Worm (Caenorhabditis elegans) whole organism, L4 larva: Measurements from ENCODE around the gene zmp-1.

Experiments used
- F49E8.2 ChIP-seq: sonication (generic microtip); optimal IDR thresholded peaks from 2 replicates; lab custom pipeline; 2016; ENCODE audit warnings: missing compliant biosample characterization, mild to moderate bottlenecking, missing genetic modification characterization, borderline replicate concordance
- T20F7.1 ChIP-seq: fragments of 200-800 bp; sonication (Bioruptor generic); optimal IDR thresholded peaks from 2 replicates; lab custom pipeline; 2018; ENCODE audit warnings: mild to moderate bottlenecking, missing genetic modification characterization, missing compliant biosample characterization
- Y5F2A.4 ChIP-seq: fragments of 200-800 bp; sonication (Bioruptor generic); optimal IDR thresholded peaks from 2 replicates; lab custom pipeline; 2018; ENCODE audit warnings: mild to moderate bottlenecking, missing genetic modification characterization, missing compliant biosample characterization
- daf-12 ChIP-seq: fragments of 150-350 bp; optimal IDR thresholded peaks from 2 replicates; lab custom pipeline; 2014; ENCODE audit warnings: missing biosample characterization, missing genetic modification reagents, missing genetic modification characterization
- daf-16 ChIP-seq, 3 experiments: sonication (generic microtip); optimal IDR thresholded peaks; 2 replicates each; lab custom pipeline; 2016 to 2017; ENCODE audit warnings: missing genetic modification characterization in 3 of 3, missing genetic modification reagents in 3 of 3, mild to moderate bottlenecking in 2 of 3, missing compliant biosample characterization in 2 of 3, missing biosample characterization in 1 of 3, moderate library complexity in 1 of 3
- dmd-6 ChIP-seq: fragments of 200-800 bp; sonication (Bioruptor generic); IDR thresholded peaks from 2 replicates; pipeline ENCODE4 v1.3.6; 2022; ENCODE audit warnings: missing genetic modification reagents, missing genetic modification characterization, missing compliant biosample characterization
- dve-1 ChIP-seq: sonication (generic microtip); optimal IDR thresholded peaks from 2 replicates; lab custom pipeline; 2017; ENCODE audit warnings: antibody characterized with exemption, mild to moderate bottlenecking, missing genetic modification characterization, missing compliant biosample characterization; ENCODE audit not compliant: insufficient read depth
- fos-1 ChIP-seq: fragments of 150-350 bp; optimal IDR thresholded peaks from 2 replicates; lab custom pipeline; 2014; ENCODE audit warnings: missing biosample characterization, missing genetic modification characterization
- hlh-11 ChIP-seq: fragments of 200-800 bp; sonication (Bioruptor generic); optimal IDR thresholded peaks from 2 replicates; lab custom pipeline; 2018; ENCODE audit warnings: mild to moderate bottlenecking, missing genetic modification characterization, missing compliant biosample characterization
- hlh-30 ChIP-seq: sonication (generic microtip); optimal IDR thresholded peaks from 2 replicates; lab custom pipeline; 2017; ENCODE audit warnings: antibody characterized with exemption, mild to moderate bottlenecking, missing genetic modification characterization, missing compliant biosample characterization; ENCODE audit not compliant: insufficient read depth
- jun-1 ChIP-seq: fragments of 150-350 bp; optimal IDR thresholded peaks from 2 replicates; lab custom pipeline; 2014; ENCODE audit warnings: missing biosample characterization, missing genetic modification reagents, missing genetic modification characterization
- lin-15B ChIP-seq: fragments of 150-350 bp; sonication (generic microtip); optimal IDR thresholded peaks from 3 replicates; lab custom pipeline; 2014; ENCODE audit warnings: missing biosample characterization, missing genetic modification characterization
- lin-38 ChIP-seq: fragments of 200-800 bp; sonication (Bioruptor generic); IDR thresholded peaks from 2 replicates; pipeline ENCODE4 v1.3.6; 2022; ENCODE audit warnings: missing genetic modification reagents, missing genetic modification characterization, missing compliant biosample characterization
- lin-39 ChIP-seq: fragments of 150-350 bp; optimal IDR thresholded peaks from 2 replicates; lab custom pipeline; 2014; ENCODE audit warnings: missing biosample characterization, missing genetic modification reagents, missing genetic modification characterization
- madf-5 ChIP-seq, 2 experiments: fragments of 200-800 bp; sonication (Bioruptor generic); IDR thresholded peaks; 2 replicates each; pipeline ENCODE4 v1.3.6; 2022; ENCODE audit warnings: missing compliant biosample characterization in 2 of 2, missing genetic modification characterization in 2 of 2
- madf-9 ChIP-seq: fragments of 200-800 bp; sonication (Bioruptor generic); conservative IDR thresholded peaks from 2 replicates; pipeline ENCODE4 v1.3.6; 2022; ENCODE audit warnings: missing genetic modification reagents, missing genetic modification characterization, missing compliant biosample characterization
- mxl-3 ChIP-seq: fragments of 200-800 bp; sonication (Bioruptor generic); optimal IDR thresholded peaks from 2 replicates; lab custom pipeline; 2018; ENCODE audit warnings: mild to moderate bottlenecking, missing genetic modification characterization, missing compliant biosample characterization
- nhr-10 ChIP-seq: fragments of 150-350 bp; optimal IDR thresholded peaks from 2 replicates; lab custom pipeline; 2014; ENCODE audit warnings: missing biosample characterization, missing genetic modification characterization
- nhr-11 ChIP-seq: fragments of 150-350 bp; optimal IDR thresholded peaks from 2 replicates; lab custom pipeline; 2014; ENCODE audit warnings: missing biosample characterization, missing genetic modification characterization
- nhr-237 ChIP-seq: sonication (generic microtip); optimal IDR thresholded peaks from 2 replicates; lab custom pipeline; 2017; ENCODE audit warnings: missing biosample characterization, missing genetic modification characterization
- nhr-28 ChIP-seq: fragments of 150-350 bp; optimal IDR thresholded peaks from 2 replicates; lab custom pipeline; 2014; ENCODE audit warnings: missing biosample characterization, missing genetic modification characterization
- nhr-42 ChIP-seq: fragments of 200-800 bp; sonication (Bioruptor generic); IDR thresholded peaks from 2 replicates; pipeline ENCODE4 v1.3.6; 2022; ENCODE audit warnings: missing genetic modification characterization, missing compliant biosample characterization
- nhr-76 ChIP-seq: fragments of 150-350 bp; optimal IDR thresholded peaks from 2 replicates; lab custom pipeline; 2014; ENCODE audit warnings: missing biosample characterization, missing genetic modification characterization
- nhr-77 ChIP-seq: fragments of 150-350 bp; optimal IDR thresholded peaks from 2 replicates; lab custom pipeline; 2014; ENCODE audit warnings: missing biosample characterization, missing genetic modification characterization
- pqm-1 ChIP-seq: sonication (generic microtip); optimal IDR thresholded peaks from 2 replicates; lab custom pipeline; 2017; ENCODE audit warnings: missing biosample characterization, missing genetic modification characterization
- sdz-12 ChIP-seq: fragments of 200-800 bp; sonication (Bioruptor generic); optimal IDR thresholded peaks from 2 replicates; lab custom pipeline; 2018; ENCODE audit warnings: mild to moderate bottlenecking, missing genetic modification characterization, missing compliant biosample characterization
- snpc-4 ChIP-seq: fragments of 150-350 bp; optimal IDR thresholded peaks from 2 replicates; lab custom pipeline; 2014; ENCODE audit warnings: missing biosample characterization, missing genetic modification characterization
- tag-97 ChIP-seq: fragments of 200-800 bp; sonication (Bioruptor generic); IDR thresholded peaks from 2 replicates; pipeline ENCODE4 v1.3.6; 2022; ENCODE audit warnings: missing genetic modification characterization, missing compliant biosample characterization
- tra-1 ChIP-seq: fragments of 200-800 bp; sonication (Bioruptor generic); IDR thresholded peaks from 2 replicates; pipeline ENCODE4 v1.3.6; 2022; ENCODE audit warnings: missing genetic modification reagents, missing genetic modification characterization, missing compliant biosample characterization
- unc-130 ChIP-seq: sonication (generic microtip); optimal IDR thresholded peaks from 2 replicates; lab custom pipeline; 2016; ENCODE audit warnings: missing genetic modification reagents, missing genetic modification characterization, missing compliant biosample characterization
- unc-39 ChIP-seq: sonication (generic microtip); optimal IDR thresholded peaks from 2 replicates; lab custom pipeline; 2017; ENCODE audit warnings: missing biosample characterization, missing genetic modification characterization
- unc-62 ChIP-seq, 3 experiments: fragments of 150-350 bp in 1 of 3; sonication (generic microtip); optimal IDR thresholded peaks in 2 of 3; peaks in 1 of 3; 1 replicate in 1 of 3; 2 replicates in 2 of 3; lab custom pipeline; 2014 to 2017; ENCODE audit warnings: missing biosample characterization in 3 of 3, missing genetic modification characterization in 3 of 3, missing genetic modification reagents in 3 of 3, missing genotype in 1 of 3
- zag-1 ChIP-seq: fragments of 150-350 bp; optimal IDR thresholded peaks from 2 replicates; lab custom pipeline; 2014; ENCODE audit warnings: missing biosample characterization, missing genetic modification characterization
- zip-11 ChIP-seq: fragments of 200-800 bp; sonication (Bioruptor generic); IDR thresholded peaks from 2 replicates; pipeline ENCODE4 v1.3.6; 2022; ENCODE audit warnings: missing genetic modification characterization, missing compliant biosample characterization

The zmp-1 gene

DNA sequence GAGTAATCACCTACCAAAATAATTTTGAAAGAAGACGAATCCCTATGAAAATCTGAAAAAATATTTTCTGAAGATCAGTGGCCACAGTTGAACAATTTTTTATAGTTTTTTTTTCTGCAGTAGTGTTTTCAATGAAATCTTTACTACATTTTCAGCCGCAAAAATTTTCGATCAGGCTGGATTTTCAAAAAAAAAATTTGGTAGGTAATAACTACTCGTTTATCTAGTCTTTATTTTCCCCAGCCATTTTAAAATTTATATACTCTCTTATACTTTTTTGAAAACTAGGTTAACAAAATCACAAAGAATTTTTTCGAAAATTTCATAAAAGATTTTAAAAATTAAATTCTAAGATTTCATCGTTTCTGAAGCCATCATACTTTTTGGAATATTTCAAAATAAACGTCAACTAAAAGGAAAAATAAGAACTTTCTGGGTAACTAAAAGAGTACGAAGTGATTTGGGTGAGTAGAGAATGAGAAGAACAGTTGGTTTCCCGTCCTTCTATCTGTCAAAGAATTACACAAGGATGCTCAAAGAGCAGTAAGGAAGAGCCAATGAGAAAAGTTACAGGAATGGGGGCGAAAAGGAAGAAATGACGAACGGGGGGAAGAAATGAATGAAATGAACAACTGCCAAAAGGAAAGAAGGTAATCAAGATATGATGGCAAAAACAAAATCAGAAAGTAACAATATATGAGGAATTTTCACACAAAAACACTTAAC, 42.4 kb upstream of the zmp-1 start, which contains the start of gene mlp-1 (continued):
- TF ChIP-seq nhr-10 (tag; lab: Kevin White, UChicago) = no peak

DNA sequence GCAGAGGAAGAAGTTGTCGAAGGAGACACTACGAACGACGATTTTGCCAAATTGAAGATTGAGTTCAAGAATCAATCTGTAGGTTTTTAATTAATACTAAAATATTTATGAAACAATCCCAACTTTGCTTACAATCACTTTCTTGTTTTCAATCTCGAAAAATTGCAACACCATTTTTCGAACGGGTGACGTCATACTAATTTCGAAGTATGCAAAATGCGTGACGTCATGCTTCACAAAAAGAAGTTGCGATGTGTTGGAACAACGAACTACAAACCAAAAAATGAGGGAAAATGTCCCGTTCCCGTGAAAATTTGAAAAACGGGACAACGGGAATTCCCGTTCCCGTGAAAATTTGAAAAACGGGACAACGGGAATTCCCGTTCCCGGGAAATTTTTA, 34.9 kb upstream of the zmp-1 start:
- TF ChIP-seq Y5F2A.4 (GFP tag; lab: Kevin White, UChicago) (no peak), nhr-11 (tag; lab: Kevin White, UChicago) (no peak), zip-11 (GFP tag; lab: Robert Waterston, UW) (no peak)

DNA sequence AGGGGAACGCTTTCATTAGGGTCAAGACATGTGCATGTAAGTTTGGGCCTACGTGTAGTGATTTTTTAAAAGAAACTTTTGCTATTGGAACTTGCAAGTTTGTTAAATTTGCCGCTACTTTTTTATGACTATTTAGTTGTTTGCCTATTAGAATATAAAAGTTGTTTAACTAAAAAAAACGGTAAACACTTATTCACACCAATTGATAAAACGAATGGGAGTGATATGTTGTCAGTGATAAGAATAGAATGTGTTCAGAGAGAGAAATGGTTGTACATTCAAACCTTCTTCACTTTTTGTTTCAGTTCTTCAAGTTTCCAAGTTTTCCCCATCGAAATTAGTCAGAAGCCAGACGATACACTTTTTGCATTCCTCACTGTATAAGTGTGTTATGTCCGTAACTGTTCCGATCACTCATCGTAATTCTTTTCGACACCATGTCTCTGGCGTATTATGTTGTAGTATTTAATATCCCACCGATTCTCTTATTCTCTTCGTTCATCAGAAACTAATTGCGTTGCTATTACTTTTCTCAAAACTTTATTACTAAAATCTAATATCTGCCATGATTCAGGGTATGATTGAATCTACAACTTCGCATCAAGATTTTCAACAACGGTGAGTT, 33.2 kb upstream of the zmp-1 start, which contains the start of gene dct-6:
dct-6 (plus strand) TSS at position 575 of the 625 bp plus-strand sequence.
- peak; percentile 16 for TF ChIP-seq hlh-11 (tag; lab: Kevin White, UChicago)
- peak in 1 of 2 experiments; percentile 51 for TF ChIP-seq unc-62 (GFP tag; optimal IDR thresholded peaks at IDR 0.05 in 1 of 2; lab: Kevin White, UChicago)
- no peak for TF ChIP-seq unc-62 (tag; optimal IDR thresholded peaks at IDR 0.05; lab: Kevin White, UChicago)
- no peak for TF ChIP-seq nhr-42
- TF ChIP-seq nhr-237 = no peak
- no peak for TF ChIP-seq tag-97
- peak; percentile 79 for TF ChIP-seq pqm-1 (tag; lab: Kevin White, UChicago)
- TF ChIP-seq T20F7.1 (GFP tag; lab: Kevin White, UChicago) = no peak
- TF ChIP-seq nhr-76 (tag; lab: Kevin White, UChicago) = no peak
- TF ChIP-seq jun-1 (tag; lab: Kevin White, UChicago) = no peak
- TF ChIP-seq zag-1 (tag; lab: Kevin White, UChicago) = no peak
- no peak for TF ChIP-seq lin-38 (GFP tag; lab: Robert Waterston, UW)
- peak; percentile 4 for TF ChIP-seq dve-1 (tag; lab: Kevin White, UChicago)
- no peak for TF ChIP-seq madf-5 (GFP tag; IDR thresholded peaks at IDR 0.05; lab: Robert Waterston, UW)
- TF ChIP-seq dmd-6 (GFP tag; lab: Robert Waterston, UW) = peak; percentile 23; the same call in 1 of the 2 replicates
- TF ChIP-seq unc-130 = no peak
- TF ChIP-seq F49E8.2 (tag; lab: Kevin White, UChicago) = no peak
- TF ChIP-seq lin-39 (tag; lab: Kevin White, UChicago) = no peak
- peak; percentile 61 for TF ChIP-seq nhr-28 (tag; lab: Kevin White, UChicago)
- no peak for TF ChIP-seq daf-16 (GFP tag; optimal IDR thresholded peaks at IDR 0.05; lab: Kevin White, UChicago)
- TF ChIP-seq daf-16 (tag; optimal IDR thresholded peaks at IDR 0.05; lab: Kevin White, UChicago) = peak; percentile 96
- no peak for TF ChIP-seq unc-39 (tag; lab: Kevin White, UChicago)

DNA sequence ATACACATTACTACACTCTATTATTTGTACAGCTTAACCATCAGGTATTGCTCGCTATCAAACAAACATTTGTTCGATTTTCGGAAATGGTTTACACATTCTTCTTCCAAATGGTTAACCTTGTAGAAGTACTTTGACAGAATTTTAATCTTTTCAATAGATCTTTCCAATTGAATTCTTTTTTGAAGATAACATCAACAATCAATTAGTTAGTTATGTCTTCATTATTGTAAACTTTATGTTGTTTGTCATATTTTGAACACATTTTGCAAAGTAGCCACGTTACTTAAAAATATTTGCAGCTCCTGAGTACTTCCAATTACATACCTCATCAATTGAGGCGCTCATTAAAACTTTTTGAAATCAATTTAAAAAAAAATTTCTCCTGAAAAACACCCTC, 32.6 kb upstream of the zmp-1 start:
- TF ChIP-seq unc-62 (GFP tag; optimal IDR thresholded peaks at IDR 0.05 in 1 of 2; lab: Kevin White, UChicago) = peak in 1 of 2 experiments; percentile 10
- no peak for TF ChIP-seq unc-62 (tag; optimal IDR thresholded peaks at IDR 0.05; lab: Kevin White, UChicago)
- TF ChIP-seq madf-9 (GFP tag; lab: Robert Waterston, UW) = no peak
- no peak for TF ChIP-seq daf-12 (tag; lab: Kevin White, UChicago)
- TF ChIP-seq nhr-77 (tag; lab: Kevin White, UChicago) = no peak

DNA sequence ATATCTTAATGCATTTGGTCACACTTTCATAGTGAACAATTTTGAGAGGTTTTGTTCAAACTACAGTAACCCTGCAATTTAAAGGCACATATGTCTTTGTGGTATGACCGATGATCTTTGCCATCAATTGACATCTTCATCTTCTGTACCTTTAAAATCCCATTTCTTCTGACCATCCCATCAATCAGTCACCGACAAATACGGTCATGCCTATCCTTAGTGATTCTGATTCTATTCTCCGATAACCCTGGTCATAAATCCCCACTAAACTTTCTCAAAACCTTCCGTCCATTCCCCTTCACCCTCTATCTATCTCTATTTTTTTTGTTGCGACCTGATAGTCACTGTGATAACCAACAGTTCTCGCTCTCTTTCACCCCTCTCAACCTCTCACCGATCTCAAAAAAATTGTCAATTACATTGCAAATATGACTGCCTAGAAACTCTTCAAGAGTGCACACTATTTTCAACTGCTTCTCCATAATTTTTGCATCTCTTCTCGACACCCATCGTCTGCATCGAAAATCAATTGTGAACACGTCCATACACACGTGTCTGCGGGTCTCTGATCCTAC, 31.4 kb upstream of the zmp-1 start:
- TF ChIP-seq unc-62 (GFP tag; optimal IDR thresholded peaks at IDR 0.05 in 1 of 2; lab: Kevin White, UChicago) = peak in 1 of 2 experiments; percentile 63
- TF ChIP-seq unc-62 (tag; optimal IDR thresholded peaks at IDR 0.05; lab: Kevin White, UChicago) = no peak
- TF ChIP-seq snpc-4 (tag; lab: Kevin White, UChicago) = no peak
- TF ChIP-seq hlh-11 (tag; lab: Kevin White, UChicago) = peak; percentile 48
- TF ChIP-seq nhr-28 (tag; lab: Kevin White, UChicago) = peak; percentile 40
- no peak for TF ChIP-seq tra-1
- no peak for TF ChIP-seq lin-15B
- no peak for TF ChIP-seq fos-1
- peak; percentile 76 for TF ChIP-seq mxl-3 (GFP tag; lab: Kevin White, UChicago)
- no peak for TF ChIP-seq sdz-12 (GFP tag; lab: Kevin White, UChicago)
- TF ChIP-seq pqm-1 (tag; lab: Kevin White, UChicago) = peak; percentile 70
- TF ChIP-seq hlh-30 = peak; percentile 7
- TF ChIP-seq dmd-6 (GFP tag; lab: Robert Waterston, UW) = peak; percentile 41; the same call in 1 of the 2 replicates
- TF ChIP-seq unc-39 (tag; lab: Kevin White, UChicago) = no peak
- TF ChIP-seq, all 104 proteins: peak for 7
